Worm (Caenorhabditis elegans): ENCODE data around the gene lips-17.

- TF ChIP-seq mml-1 (tag; optimal IDR thresholded peaks at IDR 0.05) (no peak), ztf-11 (tag; optimal IDR thresholded peaks at IDR 0.05) (no peak), ceh-82 (tag; optimal IDR thresholded peaks at IDR 0.05) (no peak), fos-1 (tag; optimal IDR thresholded peaks at IDR 0.05) (no peak), ama-1 (optimal IDR thresholded peaks at IDR 0.05) (peak; percentile 16), ceh-9 (tag; optimal IDR thresholded peaks at IDR 0.05) (no peak), ztf-4 (tag; optimal IDR thresholded peaks at IDR 0.05) (no peak), unc-62 (GFP tag; optimal IDR thresholded peaks at IDR 0.05) (no peak), elt-1 (tag; optimal IDR thresholded peaks at IDR 0.05) (no peak)
Observed at ce11 chrII:7616141-7616540, 8.1 kb downstream of the lips-17 start, which contains the start of gene cdc-42.

Data from whole organism, L3 larva.